Worm (Caenorhabditis elegans) whole organism, L3 larva: Measurements from ENCODE around the gene perm-2.

ENCODE experiments used
- R02D3.7 ChIP-seq: fragments of 150-350 bp; optimal IDR thresholded peaks from 2 replicates; lab custom pipeline; 2014; ENCODE audit warnings: missing biosample characterization, missing genetic modification characterization
- egl-27 ChIP-seq: sonication (generic microtip); optimal IDR thresholded peaks from 4 replicates; lab custom pipeline; 2017; ENCODE audit warnings: missing biosample characterization, missing genetic modification reagents, missing genetic modification characterization
- elt-2 ChIP-seq: sonication (generic microtip); optimal IDR thresholded peaks from 2 replicates; lab custom pipeline; 2016; ENCODE audit warnings: missing genetic modification reagents, mild to moderate bottlenecking, missing genetic modification characterization, missing compliant biosample characterization
- nhr-11 ChIP-seq: fragments of 150-350 bp; optimal IDR thresholded peaks from 2 replicates; lab custom pipeline; 2014; ENCODE audit warnings: missing biosample characterization, missing genetic modification characterization
- nhr-28 ChIP-seq: fragments of 150-350 bp; optimal IDR thresholded peaks from 2 replicates; lab custom pipeline; 2014; ENCODE audit warnings: missing biosample characterization, missing genetic modification characterization
- nhr-77 ChIP-seq: fragments of 150-350 bp; optimal IDR thresholded peaks from 2 replicates; lab custom pipeline; 2014; ENCODE audit warnings: missing biosample characterization, missing genetic modification characterization
- pqm-1 ChIP-seq: fragments of 150-350 bp; optimal IDR thresholded peaks from 2 replicates; lab custom pipeline; 2017; ENCODE audit warnings: missing biosample characterization, missing genetic modification characterization, inconsistent platforms
- skn-1 ChIP-seq: fragments of 150-350 bp; optimal IDR thresholded peaks from 2 replicates; lab custom pipeline; 2014; ENCODE audit warnings: missing biosample characterization, missing genetic modification characterization
- snpc-4 ChIP-seq: fragments of 150-350 bp; optimal IDR thresholded peaks from 2 replicates; lab custom pipeline; 2014; ENCODE audit warnings: missing biosample characterization, missing genetic modification characterization
- zag-1 ChIP-seq: fragments of 150-350 bp; optimal IDR thresholded peaks from 2 replicates; lab custom pipeline; 2014; ENCODE audit warnings: missing biosample characterization, missing genetic modification characterization

- TF ChIP-seq egl-27 (tag; lab: Kevin White, UChicago) (no peak), snpc-4 (no peak), pqm-1 (tag; lab: Kevin White, UChicago) (no peak), nhr-11 (tag; lab: Kevin White, UChicago) (no peak), skn-1 (tag; lab: Kevin White, UChicago) (no peak), zag-1 (no peak), nhr-77 (tag; lab: Kevin White, UChicago) (no peak), nhr-28 (tag; lab: Kevin White, UChicago) (no peak), elt-2 (no peak), R02D3.7 (no peak)
Measured at ce11 chrIV:1086913-1087312, 39.7 kb upstream of the perm-2 start, which contains the start of gene csn-4.
